Worm (Caenorhabditis elegans): ENCODE results near the gene Y59H11AR.3.

Gene Y59H11AR.3

DNA sequence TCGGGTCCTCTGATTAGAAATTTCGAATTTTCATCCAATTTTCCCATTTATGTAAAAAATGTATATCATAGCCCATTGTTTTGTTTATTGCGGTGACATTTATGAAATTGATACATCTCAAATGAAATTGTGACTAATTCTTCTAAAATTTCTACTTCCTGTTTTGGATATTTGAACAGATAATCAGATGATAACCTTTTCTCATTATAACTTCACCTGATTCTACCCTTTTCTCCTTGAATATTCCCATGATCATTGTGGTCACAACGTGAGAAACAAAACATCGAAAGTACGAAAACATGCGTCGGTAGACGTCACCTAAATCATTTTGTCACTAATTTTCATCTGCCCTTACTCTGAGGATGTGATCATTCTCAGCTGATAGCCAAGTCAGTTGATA lies 35.0 kb upstream of the Y59H11AR.3 start:
- TF ChIP-seq lin-13 (GFP tag; optimal IDR thresholded peaks at IDR 0.05) (no peak), hlh-30 (tag; optimal IDR thresholded peaks at IDR 0.05; ENCODE audit: insufficient read depth) (peak; percentile 29)

DNA sequence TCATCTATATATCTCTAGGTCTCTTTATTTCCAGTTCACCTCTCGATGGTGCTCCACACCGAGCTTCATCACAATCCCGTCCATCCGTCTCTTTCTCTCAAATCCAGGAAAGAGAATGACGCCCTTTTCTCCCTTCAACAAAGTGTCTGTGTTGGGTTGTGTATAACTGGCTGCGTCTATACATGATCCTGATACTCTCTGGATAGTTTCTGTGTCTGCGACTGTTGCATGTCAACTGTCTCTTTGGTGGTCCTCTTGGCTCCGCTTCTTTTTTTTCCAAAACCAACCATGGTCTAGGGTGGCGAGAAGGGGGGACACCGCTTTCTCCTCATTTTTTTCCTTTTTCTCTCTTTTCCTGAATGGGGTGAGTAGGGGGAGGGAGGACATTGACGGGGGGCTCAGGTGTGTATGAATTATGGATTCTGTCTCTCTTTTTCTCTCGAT lies 34.4 kb upstream of the Y59H11AR.3 start:
- no peak for TF ChIP-seq fos-1 (tag; optimal IDR thresholded peaks at IDR 0.05)
- no peak for TF ChIP-seq ceh-28 (tag; optimal IDR thresholded peaks at IDR 0.05)
- no peak for TF ChIP-seq sdz-12 (GFP tag; optimal IDR thresholded peaks at IDR 0.05)
- peak; percentile 33 for TF ChIP-seq hlh-30 (tag; optimal IDR thresholded peaks at IDR 0.05; ENCODE audit: insufficient read depth)
- TF ChIP-seq pqm-1 (tag; optimal IDR thresholded peaks at IDR 0.05), result no peak
- no peak for TF ChIP-seq skn-1 (tag; optimal IDR thresholded peaks at IDR 0.05)
- no peak for TF ChIP-seq nhr-42 (GFP tag; IDR thresholded peaks at IDR 0.05)
- no peak for TF ChIP-seq tra-1 (GFP tag; IDR thresholded peaks at IDR 0.05)
- peak; percentile 37; the same call in 1 of the 2 replicates for TF ChIP-seq set-16 (GFP tag; IDR thresholded peaks at IDR 0.05)
- TF ChIP-seq rbr-2 (tag; optimal IDR thresholded peaks at IDR 0.05), result peak; percentile 50
- no peak for TF ChIP-seq lin-38 (GFP tag; IDR thresholded peaks at IDR 0.05)
- no peak for TF ChIP-seq ces-1 (GFP tag; optimal IDR thresholded peaks at IDR 0.05)
- peak; percentile 29 to 50 for TF ChIP-seq lsy-2 (tag; optimal IDR thresholded peaks at IDR 0.05)
- no peak for TF ChIP-seq cey-2 (tag; optimal IDR thresholded peaks at IDR 0.05; ENCODE audit: borderline replicate concordance, insufficient read depth)
- TF ChIP-seq dpl-1 (GFP tag; optimal IDR thresholded peaks at IDR 0.05), result no peak
- no peak for TF ChIP-seq mdt-29 (GFP tag; IDR thresholded peaks at IDR 0.05)
- TF ChIP-seq ztf-11 (tag; optimal IDR thresholded peaks at IDR 0.05), result no peak
- no peak for TF ChIP-seq nhr-28 (tag; optimal IDR thresholded peaks at IDR 0.05)
- no peak for TF ChIP-seq aly-2 (tag; optimal IDR thresholded peaks at IDR 0.05)
- no peak for TF ChIP-seq arid-1 (GFP tag; conservative IDR thresholded peaks at IDR 0.05)
- no peak for TF ChIP-seq attf-4 (tag; optimal IDR thresholded peaks at IDR 0.05)
- no peak for TF ChIP-seq unc-39 (tag; optimal IDR thresholded peaks at IDR 0.05)
- peak; percentile 57 for TF ChIP-seq mep-1 (tag; optimal IDR thresholded peaks at IDR 0.05)
- TF ChIP-seq Y75B8A.6 (GFP tag; IDR thresholded peaks at IDR 0.05), result no peak
- TF ChIP-seq zip-11 (GFP tag; IDR thresholded peaks at IDR 0.05), result no peak
- no peak for TF ChIP-seq ceh-82 (tag; optimal IDR thresholded peaks at IDR 0.05)
- TF ChIP-seq dmd-8 (GFP tag; IDR thresholded peaks at IDR 0.05), result no peak
- TF ChIP-seq aha-1 (tag), result peak; percentile 95
- no peak for TF ChIP-seq mxl-2 (GFP tag; conservative IDR thresholded peaks at IDR 0.05)
- peak in 1 of 2 experiments; percentile 96 for TF ChIP-seq unc-62 (GFP tag; optimal IDR thresholded peaks at IDR 0.05 in 1 of 2)
- TF ChIP-seq unc-62 (tag; optimal IDR thresholded peaks at IDR 0.05), result no peak
- peak; percentile 68 for TF ChIP-seq hmg-1.1 (GFP tag; IDR thresholded peaks at IDR 0.05)
- peak; percentile 51 for TF ChIP-seq hlh-11 (tag; optimal IDR thresholded peaks at IDR 0.05)
- TF ChIP-seq nhr-6 (tag; optimal IDR thresholded peaks at IDR 0.05), result no peak
- peak; percentile 37 for TF ChIP-seq nhr-11 (tag; optimal IDR thresholded peaks at IDR 0.05)
- TF ChIP-seq fkh-10 (GFP tag; optimal IDR thresholded peaks at IDR 0.05), result peak; percentile 7
- no peak for TF ChIP-seq ztf-7 (tag; optimal IDR thresholded peaks at IDR 0.05)
- no peak for TF ChIP-seq T26A8.4 (GFP tag; IDR thresholded peaks at IDR 0.05)
- no peak for TF ChIP-seq nhr-237 (tag; optimal IDR thresholded peaks at IDR 0.05)
- peak; percentile 55; the same call in 1 of the 2 replicates for TF ChIP-seq ctbp-1 (GFP tag; IDR thresholded peaks at IDR 0.05)
- TF ChIP-seq mes-2 (tag; optimal IDR thresholded peaks at IDR 0.05; ENCODE audit: poor library complexity, severe bottlenecking), result peak; percentile 14

DNA sequence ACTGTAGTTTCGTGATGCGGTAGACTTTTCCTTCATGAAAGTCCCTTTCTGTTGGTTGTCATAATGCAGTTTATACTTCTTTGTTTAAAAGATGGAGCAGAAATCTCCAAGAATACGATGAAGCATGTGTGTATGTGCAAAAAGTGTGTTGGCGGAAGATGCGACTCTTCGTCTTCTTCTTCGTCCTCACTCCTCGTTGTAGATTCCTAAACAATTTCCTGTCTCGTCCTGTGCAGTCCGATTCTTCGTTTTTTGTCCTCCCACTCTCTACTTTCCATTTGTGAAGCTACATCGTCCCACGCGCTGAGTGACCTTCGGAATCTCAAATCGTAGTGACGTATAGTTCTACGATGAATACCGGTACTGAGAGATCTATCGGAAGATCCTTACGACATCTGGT lies 33.0 kb upstream of the Y59H11AR.3 start:
- no peak for TF ChIP-seq Y75B8A.6 (GFP tag; IDR thresholded peaks at IDR 0.05)
- no peak for TF ChIP-seq nhr-42 (GFP tag; IDR thresholded peaks at IDR 0.05)
- no peak for TF ChIP-seq mes-2 (tag; optimal IDR thresholded peaks at IDR 0.05; ENCODE audit: poor library complexity, severe bottlenecking)
- no peak for TF ChIP-seq ces-1 (GFP tag; optimal IDR thresholded peaks at IDR 0.05)
- TF ChIP-seq ceh-32 (tag; optimal IDR thresholded peaks at IDR 0.05; ENCODE audit: poor library complexity), result no peak
- TF ChIP-seq D1046.2 (GFP tag; IDR thresholded peaks at IDR 0.05), result no peak
- TF ChIP-seq lin-15B (tag; optimal IDR thresholded peaks at IDR 0.05), result no peak
- TF ChIP-seq nhr-77 (tag; optimal IDR thresholded peaks at IDR 0.05), result no peak
- TF ChIP-seq saeg-2 (GFP tag; IDR thresholded peaks at IDR 0.05), result no peak
- no peak for TF ChIP-seq daf-8 (GFP tag; IDR thresholded peaks at IDR 0.05)
- no peak for TF ChIP-seq nhr-11 (tag; optimal IDR thresholded peaks at IDR 0.05)
- TF ChIP-seq lin-1 (GFP tag; IDR thresholded peaks at IDR 0.05), result no peak
- TF ChIP-seq nhr-25 (tag; optimal IDR thresholded peaks at IDR 0.05; ENCODE audit: borderline replicate concordance, insufficient read depth), result no peak
- TF ChIP-seq lsy-2 (tag; optimal IDR thresholded peaks at IDR 0.05), result no peak
- TF ChIP-seq aha-1 (tag), result no peak
- no peak for TF ChIP-seq F49E8.2 (tag; optimal IDR thresholded peaks at IDR 0.05; ENCODE audit: borderline replicate concordance)
